Worm (Caenorhabditis elegans) whole organism, L3 larva: ENCODE data around the gene Y105C5B.17.
A peak's percentile ranks its signal among the peaks of the same experiment; 100 is the strongest.

Experiments
- ZK546.5 ChIP-seq: sonication (generic microtip); optimal IDR thresholded peaks from 2 replicates; lab custom pipeline; 2017; ENCODE audit warnings: missing biosample characterization, missing genetic modification characterization
- ama-1 ChIP-seq: fragments of 150-350 bp; optimal IDR thresholded peaks from 2 replicates; lab custom pipeline; 2018
- elt-3 ChIP-seq, 3 experiments: fragments of 150-350 bp in 1 of 3; sonication (generic microtip) in 2 of 3; optimal IDR thresholded peaks; 2 replicates in 2 of 3; 4 replicates in 1 of 3; lab custom pipeline; 2014 to 2017; ENCODE audit warnings: missing biosample characterization in 3 of 3, missing genetic modification characterization in 3 of 3
- lin-15B ChIP-seq: fragments of 150-350 bp; optimal IDR thresholded peaks from 2 replicates; lab custom pipeline; 2014; ENCODE audit warnings: missing biosample characterization, missing genetic modification characterization
- lin-39 ChIP-seq: fragments of 150-350 bp; optimal IDR thresholded peaks from 2 replicates; lab custom pipeline; 2018; ENCODE audit warnings: missing biosample characterization, missing genetic modification reagents, missing genetic modification characterization
- nhr-12 ChIP-seq: fragments of 150-350 bp; optimal IDR thresholded peaks from 2 replicates; lab custom pipeline; 2014; ENCODE audit warnings: missing biosample characterization, missing genetic modification characterization
- nhr-25 ChIP-seq: sonication (generic microtip); optimal IDR thresholded peaks from 2 replicates; lab custom pipeline; 2017; ENCODE audit warnings: missing biosample characterization, missing genetic modification characterization
- nhr-76 ChIP-seq: fragments of 150-350 bp; sonication (generic microtip); optimal IDR thresholded peaks from 5 replicates; lab custom pipeline; 2014; ENCODE audit warnings: missing biosample characterization, missing genetic modification characterization
- nhr-77 ChIP-seq: fragments of 150-350 bp; optimal IDR thresholded peaks from 2 replicates; lab custom pipeline; 2014; ENCODE audit warnings: missing biosample characterization, missing genetic modification characterization
- pqm-1 ChIP-seq: fragments of 150-350 bp; optimal IDR thresholded peaks from 2 replicates; lab custom pipeline; 2017; ENCODE audit warnings: missing biosample characterization, missing genetic modification characterization, inconsistent platforms
- sea-2 ChIP-seq: fragments of 150-350 bp; sonication (generic microtip); optimal IDR thresholded peaks from 4 replicates; lab custom pipeline; 2014; ENCODE audit warnings: missing biosample characterization, missing genetic modification reagents, missing genetic modification characterization
- unc-62 ChIP-seq: fragments of 150-350 bp; sonication (generic microtip); optimal IDR thresholded peaks from 4 replicates; lab custom pipeline; 2014; ENCODE audit warnings: missing biosample characterization, missing genetic modification reagents, missing genetic modification characterization

DNA sequence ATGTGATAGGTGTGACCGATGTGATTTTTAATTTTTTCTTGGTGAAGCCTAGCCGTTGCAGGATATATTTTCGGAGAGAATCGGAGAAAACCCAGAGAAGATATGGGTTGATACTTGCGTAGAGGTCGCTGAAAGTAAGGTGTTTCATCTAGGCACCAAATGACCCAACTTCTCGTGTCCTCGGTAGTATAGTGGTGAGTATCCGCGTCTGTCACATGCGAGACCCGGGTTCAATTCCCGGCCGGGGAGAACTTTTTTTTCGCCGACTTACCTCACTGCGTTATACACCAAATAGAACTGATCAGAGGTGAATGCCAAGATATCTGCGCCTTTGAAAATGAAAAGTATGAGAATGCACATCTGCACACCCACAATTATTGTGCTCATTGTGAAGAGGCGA lies 31.1 kb upstream of the Y105C5B.17 start:
- TF ChIP-seq ZK546.5 (tag; lab: Kevin White, UChicago) (no peak), nhr-76 (tag; lab: Kevin White, UChicago) (no peak), nhr-77 (tag; lab: Kevin White, UChicago) (no peak), nhr-25 (tag; lab: Kevin White, UChicago) (peak; percentile 10), nhr-12 (tag; lab: Kevin White, UChicago) (no peak), sea-2 (GFP tag; lab: Kevin White, UChicago) (no peak), lin-15B (tag; lab: Kevin White, UChicago) (no peak), unc-62 (GFP tag; lab: Kevin White, UChicago) (no peak), elt-3 (tag; optimal IDR thresholded peaks at IDR 0.05; lab: Kevin White, UChicago) (no peak), ama-1 (lab: Kevin White, UChicago) (no peak), lin-39 (peak; percentile 38), pqm-1 (no peak)
